Fruit fly (Drosophila melanogaster) whole organism: ENCODE results near the gene SNRPG.

Experiments used
- CG8478 ChIP-seq: fragments of >200 bp; optimal IDR thresholded peaks from 2 replicates; lab custom pipeline; 2018; ENCODE audit warnings: inconsistent platforms
- EcR ChIP-seq, 2 experiments: fragments of >200 bp; optimal IDR thresholded peaks; 2 replicates each; lab custom pipeline; 2017; ENCODE audit warnings: missing biosample characterization in 2 of 2, missing genetic modification characterization in 2 of 2, missing genetic modification reagents in 2 of 2
- pan ChIP-seq: fragments of >200 bp; optimal IDR thresholded peaks from 2 replicates; lab custom pipeline; 2017
- psq ChIP-seq: fragments of >200 bp; optimal IDR thresholded peaks from 2 replicates; lab custom pipeline; 2017
- usp ChIP-seq: fragments of >200 bp; optimal IDR thresholded peaks from 2 replicates; lab custom pipeline; 2017; ENCODE audit warnings: missing biosample characterization, missing genetic modification characterization, mixed read lengths

dm6 chrX:16689339-16689738, 49.1 kb upstream of the SNRPG start:
- no peak for TF ChIP-seq EcR (GFP tag; optimal IDR thresholded peaks at IDR 0.05; lab: Kevin White, UChicago)
- no peak for TF ChIP-seq pan (lab: Kevin White, UChicago)
- no peak for TF ChIP-seq psq (lab: Kevin White, UChicago)
- TF ChIP-seq CG8478 (lab: Kevin White, UChicago) = no peak
- no peak for TF ChIP-seq usp (GFP tag; lab: Kevin White, UChicago)
